Fruit fly (Drosophila melanogaster) whole organism, prepupa: ENCODE measurements around the gene sosie.

ENCODE experiments used
- CG11762 ChIP-seq: fragments of 200-800 bp; sonication (Bioruptor generic); optimal IDR thresholded peaks from 3 replicates; lab custom pipeline; 2016; ENCODE audit warnings: missing biosample characterization, missing genetic modification characterization; ENCODE audit not compliant: insufficient read depth
- CG3032 ChIP-seq: fragments of 200-800 bp; optimal IDR thresholded peaks from 2 replicates; lab custom pipeline; 2019; ENCODE audit warnings: missing biosample characterization, mild to moderate bottlenecking, missing genetic modification characterization, moderate library complexity
- CG32006 ChIP-seq: fragments of 200-800 bp; sonication (Bioruptor generic); optimal IDR thresholded peaks from 3 replicates; lab custom pipeline; 2017; ENCODE audit warnings: missing biosample characterization, mild to moderate bottlenecking, missing genetic modification characterization
- CG6792 ChIP-seq: fragments of 200-800 bp; sonication (Bioruptor generic); optimal IDR thresholded peaks from 3 replicates; lab custom pipeline; 2016; ENCODE audit warnings: missing biosample characterization, missing genetic modification characterization
- Eip78C ChIP-seq: fragments of 200-800 bp; sonication (Bioruptor generic); peaks from one replicate; lab custom pipeline; 2016; ENCODE audit warnings: missing biosample characterization, missing genetic modification characterization
- Eip93F ChIP-seq: fragments of 200-800 bp; sonication (Bioruptor generic); optimal IDR thresholded peaks from 2 replicates; lab custom pipeline; 2016; ENCODE audit warnings: missing biosample characterization, mild to moderate bottlenecking, missing genetic modification characterization
- OdsH ChIP-seq: fragments of 200-800 bp; sonication (Bioruptor generic); optimal IDR thresholded peaks from 3 replicates; lab custom pipeline; 2016; ENCODE audit warnings: missing biosample characterization, missing genetic modification characterization
- Sox15 ChIP-seq: fragments of 200-800 bp; sonication (Bioruptor generic); optimal IDR thresholded peaks from 3 replicates; lab custom pipeline; 2016; ENCODE audit warnings: missing biosample characterization, missing genetic modification characterization
- cyc ChIP-seq: fragments of 200-800 bp; sonication (Bioruptor generic); optimal IDR thresholded peaks from 3 replicates; lab custom pipeline; 2016; ENCODE audit warnings: missing biosample characterization, missing genetic modification characterization
- spab ChIP-seq: fragments of 200-800 bp; sonication (Bioruptor generic); optimal IDR thresholded peaks from 2 replicates; lab custom pipeline; 2017; ENCODE audit warnings: missing biosample characterization, mild to moderate bottlenecking, missing genetic modification characterization, missing genetic modification reagents

- no peak for TF ChIP-seq CG6792 (GFP tag; lab: Kevin White, UChicago)
- TF ChIP-seq Sox15, result no peak
- TF ChIP-seq CG11762 (GFP tag; lab: Kevin White, UChicago), result no peak
- no peak for TF ChIP-seq Eip93F (GFP tag; lab: Kevin White, UChicago)
- TF ChIP-seq cyc (GFP tag; lab: Kevin White, UChicago), result no peak
- no peak for TF ChIP-seq CG32006 (GFP tag; lab: Kevin White, UChicago)
- no peak for TF ChIP-seq spab (GFP tag; lab: Kevin White, UChicago)
- no peak for TF ChIP-seq OdsH (GFP tag; lab: Kevin White, UChicago)
- no peak for TF ChIP-seq CG3032 (tag; lab: Kevin White, UChicago)
- peak; percentile 85 for TF ChIP-seq Eip78C (GFP tag; lab: Kevin White, UChicago)
These were observed 43.2 kb downstream of the sosie start, which contains the start of the genes CG11089 and CG31381 for dm6 chr3R:24876843-24877457.
